Worm (Caenorhabditis elegans) whole organism, young adult: ENCODE data around the gene str-6.

Experiments
- F52B5.7 ChIP-seq: sonication (generic microtip); optimal IDR thresholded peaks from 2 replicates; lab custom pipeline; 2016; ENCODE audit warnings: mild to moderate bottlenecking, missing genetic modification characterization, missing compliant biosample characterization
- F55B11.4 ChIP-seq: sonication (generic microtip); optimal IDR thresholded peaks from 2 replicates; lab custom pipeline; 2016; ENCODE audit warnings: missing compliant biosample characterization, missing genetic modification characterization, borderline replicate concordance; ENCODE audit not compliant: insufficient read depth
- K11D2.4 ChIP-seq: fragments of 200-800 bp; sonication (Bioruptor generic); IDR thresholded peaks from 2 replicates; pipeline ENCODE4 v1.3.6; 2022; ENCODE audit warnings: missing genetic modification reagents, missing genetic modification characterization, missing compliant biosample characterization
- T26A5.8 ChIP-seq: sonication (generic microtip); optimal IDR thresholded peaks from 2 replicates; lab custom pipeline; 2016; ENCODE audit warnings: missing genetic modification characterization, missing compliant biosample characterization
- ceh-91 ChIP-seq: fragments of 200-800 bp; sonication (Bioruptor generic); IDR thresholded peaks from 2 replicates; pipeline ENCODE4 v1.3.6; 2022; ENCODE audit warnings: missing genetic modification reagents, missing genetic modification characterization, missing compliant biosample characterization
- dpff-1 ChIP-seq: sonication (generic microtip); optimal IDR thresholded peaks from 2 replicates; lab custom pipeline; 2017; ENCODE audit warnings: mild to moderate bottlenecking, missing genetic modification characterization, missing compliant biosample characterization
- efl-1 ChIP-seq: fragments of 150-350 bp; optimal IDR thresholded peaks from 2 replicates; lab custom pipeline; 2014; ENCODE audit warnings: missing biosample characterization, missing genetic modification reagents, missing genetic modification characterization
- lin-26 ChIP-seq: fragments of 200-800 bp; sonication (Bioruptor generic); IDR thresholded peaks from 2 replicates; pipeline ENCODE4 v1.3.6; 2022; ENCODE audit warnings: missing genetic modification reagents, missing genetic modification characterization, missing compliant biosample characterization
- madf-10 ChIP-seq: sonication (generic microtip); optimal IDR thresholded peaks from 2 replicates; lab custom pipeline; 2016; ENCODE audit warnings: mild to moderate bottlenecking, missing genetic modification characterization, missing compliant biosample characterization
- rpc-1 ChIP-seq, 2 experiments: fragments of 150-350 bp in 1 of 2; sonication (generic microtip) in 1 of 2; optimal IDR thresholded peaks; 2 replicates each; lab custom pipeline; 2014 to 2018; ENCODE audit warnings: missing biosample characterization in 1 of 2, missing genetic modification characterization in 1 of 2, missing genetic modification reagents in 1 of 2, missing genotype in 1 of 2
- ztf-22 ChIP-seq: fragments of 200-800 bp; sonication (Bioruptor generic); optimal IDR thresholded peaks from 2 replicates; lab custom pipeline; 2018; ENCODE audit warnings: mild to moderate bottlenecking, missing genetic modification characterization, moderate library complexity, missing compliant biosample characterization

- TF ChIP-seq lin-26 (no peak), K11D2.4 (GFP tag; lab: Robert Waterston, UW) (no peak), F55B11.4 (tag; lab: Kevin White, UChicago) (no peak), rpc-1 (optimal IDR thresholded peaks at IDR 0.05; lab: Kevin White, UChicago) (no peak), rpc-1 (tag; optimal IDR thresholded peaks at IDR 0.05; lab: Kevin White, UChicago) (no peak), efl-1 (GFP tag; lab: Kevin White, UChicago) (no peak), T26A5.8 (tag; lab: Kevin White, UChicago) (no peak), dpff-1 (tag; lab: Kevin White, UChicago) (no peak), ztf-22 (no peak), ceh-91 (GFP tag; lab: Robert Waterston, UW) (no peak), F52B5.7 (tag; lab: Kevin White, UChicago) (no peak), madf-10 (tag; lab: Kevin White, UChicago) (no peak)
Observed at ce11 chrV:15702263-15702662, 47.8 kb downstream of the str-6 start, which contains the start of gene nhr-53.
